Fruit fly (Drosophila melanogaster): ENCODE data around the gene Efa6.
A peak's percentile ranks its signal among the peaks of the same experiment; 100 is the strongest.

dm6 chr3R:22547585-22548022 is 40.0 kb upstream of the Efa6 start, which contains the start of gene AdipoR:
- TF ChIP-seq CG13204 (GFP tag; optimal IDR thresholded peaks at IDR 0.05) (no peak), CG8301 (tag; optimal IDR thresholded peaks at IDR 0.05) (peak; percentile 0), CG17806 (tag; optimal IDR thresholded peaks at IDR 0.05) (no peak)

All from whole organism, pupa.